Worm (Caenorhabditis elegans): ENCODE results near the gene ZC190.8.
A peak's percentile ranks its signal among the peaks of the same experiment; 100 is the strongest.

The ZC190.8 gene

DNA sequence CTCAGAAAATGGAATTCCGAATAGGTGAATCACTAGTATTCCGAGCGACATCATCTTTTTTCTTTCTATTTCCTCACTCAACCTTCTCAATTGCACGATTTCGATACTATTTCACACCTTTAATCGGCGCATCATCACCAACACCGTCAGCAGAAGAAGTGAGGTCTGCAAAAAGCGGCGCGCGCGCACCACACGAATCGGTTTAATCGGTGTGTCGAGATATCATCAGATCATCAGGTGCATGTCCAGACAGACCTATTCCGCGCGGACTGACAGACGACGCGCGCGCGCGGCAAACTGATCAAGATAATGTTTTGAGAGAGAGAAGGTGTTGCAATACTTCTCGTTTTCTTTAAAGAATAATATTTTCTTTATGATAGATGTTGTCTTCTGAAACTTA, 27.1 kb downstream of the ZC190.8 start:
- TF ChIP-seq rnt-1 (tag; optimal IDR thresholded peaks at IDR 0.05) (peak; percentile 20), Y22D7AL.16 (tag; optimal IDR thresholded peaks at IDR 0.05) (no peak), fax-1 (tag; optimal IDR thresholded peaks at IDR 0.05) (no peak)

DNA sequence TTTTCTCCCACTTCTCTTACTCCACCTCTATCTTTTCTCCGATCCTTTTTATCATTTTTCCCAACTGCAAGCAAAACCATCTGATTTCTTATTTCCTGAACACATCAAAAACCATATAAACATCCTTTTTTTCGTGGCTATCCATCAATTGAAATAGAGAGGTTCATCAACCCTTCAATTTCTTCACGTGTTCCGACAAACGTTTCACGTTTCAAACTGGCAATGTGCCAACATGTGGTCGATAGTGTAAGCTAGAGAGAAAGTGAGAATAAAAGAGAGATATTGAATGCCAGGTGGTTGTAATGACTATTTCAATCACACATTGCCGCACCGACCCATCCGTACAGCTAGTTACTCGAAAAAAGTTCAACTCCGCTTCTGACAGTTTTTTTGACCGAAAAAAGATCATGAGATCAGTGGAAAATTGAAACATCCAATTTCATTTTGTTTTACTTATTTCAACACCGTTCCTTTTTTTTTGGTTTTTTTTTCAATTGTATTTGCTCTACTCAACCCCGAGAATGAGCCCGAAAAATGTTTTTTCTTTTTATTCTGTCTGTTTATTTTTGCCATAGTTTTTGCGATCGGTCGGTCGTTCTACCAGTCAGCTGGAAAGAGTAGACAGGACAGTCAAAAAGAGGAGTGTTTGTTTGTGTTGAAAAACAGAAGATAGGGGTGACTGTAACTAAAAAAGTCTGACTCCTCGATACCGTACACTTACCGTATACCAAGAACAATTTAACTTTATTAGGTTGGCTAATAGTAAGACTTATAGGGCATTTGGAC, 28.8 kb downstream of the ZC190.8 start:
- TF ChIP-seq C38D4.7 (GFP tag; optimal IDR thresholded peaks at IDR 0.05), result no peak
- TF ChIP-seq rnt-1 (tag; optimal IDR thresholded peaks at IDR 0.05), result peak; percentile 56
- peak; percentile 49 for TF ChIP-seq ceh-18 (tag; optimal IDR thresholded peaks at IDR 0.05)
- TF ChIP-seq hlh-8 (tag; optimal IDR thresholded peaks at IDR 0.05), result peak; percentile 34
- no peak for TF ChIP-seq tbx-2 (tag; optimal IDR thresholded peaks at IDR 0.05)
- TF ChIP-seq unc-55 (GFP tag; optimal IDR thresholded peaks at IDR 0.05), result peak; percentile 37

DNA sequence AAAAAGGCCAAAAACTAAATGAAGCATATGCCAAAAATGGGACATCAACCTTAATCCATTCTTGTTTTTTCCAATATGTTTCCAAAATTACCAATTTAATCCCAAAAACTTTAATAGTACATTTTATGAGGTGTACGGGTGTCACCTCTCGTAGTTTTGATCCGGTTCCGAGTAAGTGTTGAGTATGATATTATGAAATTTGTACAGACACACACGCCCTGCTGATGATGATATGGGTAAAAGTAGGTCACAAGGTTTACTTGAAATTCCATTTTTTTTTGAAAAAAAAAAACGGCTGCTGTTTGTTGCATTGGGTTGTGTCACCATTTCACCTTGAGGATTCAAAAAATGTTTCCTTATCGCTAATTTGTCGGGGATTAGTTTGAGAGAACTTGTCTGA, 29.7 kb downstream of the ZC190.8 start:
- TF ChIP-seq unc-86 (tag; optimal IDR thresholded peaks at IDR 0.05) (no peak), nfya-1 (tag; optimal IDR thresholded peaks at IDR 0.05) (no peak), elt-4 (tag; optimal IDR thresholded peaks at IDR 0.05) (no peak)

DNA sequence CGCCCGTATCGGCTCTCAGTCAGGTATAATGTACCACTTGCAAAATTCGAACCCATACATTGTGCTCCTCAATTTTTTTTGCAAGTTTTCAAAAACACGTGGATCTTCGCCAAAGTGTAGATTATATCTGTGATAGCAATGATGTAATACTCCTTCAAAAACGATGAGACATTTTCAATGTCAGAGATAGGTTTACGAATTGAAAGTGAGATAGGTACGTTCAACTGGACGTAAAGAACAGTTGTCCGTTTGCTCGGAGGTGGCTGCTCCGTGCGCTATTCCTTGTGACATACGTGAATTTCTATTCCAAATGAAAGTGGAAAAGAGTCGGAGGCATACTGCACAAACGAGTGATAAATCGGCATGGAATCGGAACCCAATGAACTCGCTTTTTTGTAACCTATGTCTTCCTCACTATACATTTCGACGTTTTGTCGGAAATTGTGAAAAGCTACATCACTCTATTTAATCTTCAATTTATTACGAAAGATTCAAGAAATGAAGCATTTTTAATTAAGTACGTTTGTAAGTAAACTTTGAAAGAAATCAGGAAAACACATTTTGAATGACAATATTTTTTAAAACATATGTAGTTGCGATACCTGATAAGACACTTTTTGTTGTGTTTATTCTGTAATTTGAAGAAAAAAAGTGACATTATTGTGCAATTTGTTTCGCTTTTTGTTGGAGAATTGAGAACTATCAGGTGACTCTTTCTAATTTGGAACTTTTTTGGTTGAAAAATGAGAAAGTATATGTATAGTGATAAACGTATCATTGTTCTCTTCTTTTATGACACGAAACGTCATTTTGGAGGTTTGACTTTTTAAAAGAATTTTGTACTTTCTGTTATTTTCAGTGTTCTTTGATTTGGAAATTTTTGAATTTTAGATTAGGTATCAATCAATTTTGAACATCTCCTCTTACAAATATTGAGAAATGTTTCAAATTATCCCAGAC, 32.9 kb downstream of the ZC190.8 start:
- TF ChIP-seq dmd-4 (tag; optimal IDR thresholded peaks at IDR 0.05; ENCODE audit: borderline replicate concordance), result no peak
- TF ChIP-seq ceh-22 (tag; optimal IDR thresholded peaks at IDR 0.05), result no peak
- no peak for TF ChIP-seq sdc-2 (tag; optimal IDR thresholded peaks at IDR 0.05)
- peak; percentile 16 for TF ChIP-seq unc-55 (GFP tag; optimal IDR thresholded peaks at IDR 0.05)
- no peak for TF ChIP-seq K02D7.2 (tag; optimal IDR thresholded peaks at IDR 0.05)

DNA sequence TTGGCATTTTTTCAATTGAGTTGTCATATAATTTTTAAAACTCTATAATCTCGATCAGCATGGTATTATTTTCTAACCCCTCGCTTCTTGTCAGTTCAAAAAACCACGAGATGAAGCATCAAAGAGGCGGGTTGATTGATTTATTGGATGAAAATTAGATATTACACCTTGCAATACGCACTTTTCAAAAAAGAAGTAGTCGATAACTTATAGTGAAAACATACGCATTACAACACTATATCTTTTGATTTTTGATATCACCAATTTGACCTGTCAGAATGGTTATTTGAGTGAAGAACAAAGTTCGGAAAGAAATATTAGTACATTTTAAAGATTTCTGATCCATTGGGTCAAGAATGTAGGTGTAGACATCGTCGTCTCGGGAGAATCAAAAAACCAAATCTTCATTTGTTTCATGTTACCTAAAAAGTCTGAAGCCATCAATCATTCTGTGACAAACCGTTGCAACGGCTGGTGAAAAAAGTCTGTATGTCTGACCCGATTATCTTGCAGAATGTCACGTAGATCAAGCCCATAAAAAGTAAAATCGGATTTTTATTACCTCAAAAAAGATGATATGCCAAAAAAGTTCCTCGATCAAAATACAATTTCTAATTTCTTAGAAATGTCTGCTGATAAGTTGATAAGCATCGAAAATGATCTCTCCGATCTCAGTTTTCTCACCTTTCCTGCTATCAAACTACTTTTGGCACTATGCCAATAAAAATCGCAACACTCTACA, 34.4 kb downstream of the ZC190.8 start:
- no peak for TF ChIP-seq lin-11 (tag; optimal IDR thresholded peaks at IDR 0.05)
- TF ChIP-seq zip-5 (tag; optimal IDR thresholded peaks at IDR 0.05), result no peak
- no peak for TF ChIP-seq sox-4 (tag; optimal IDR thresholded peaks at IDR 0.05)
- peak; percentile 14 for TF ChIP-seq unc-55 (GFP tag; optimal IDR thresholded peaks at IDR 0.05)
- TF ChIP-seq ref-2 (tag; optimal IDR thresholded peaks at IDR 0.05), result no peak

DNA sequence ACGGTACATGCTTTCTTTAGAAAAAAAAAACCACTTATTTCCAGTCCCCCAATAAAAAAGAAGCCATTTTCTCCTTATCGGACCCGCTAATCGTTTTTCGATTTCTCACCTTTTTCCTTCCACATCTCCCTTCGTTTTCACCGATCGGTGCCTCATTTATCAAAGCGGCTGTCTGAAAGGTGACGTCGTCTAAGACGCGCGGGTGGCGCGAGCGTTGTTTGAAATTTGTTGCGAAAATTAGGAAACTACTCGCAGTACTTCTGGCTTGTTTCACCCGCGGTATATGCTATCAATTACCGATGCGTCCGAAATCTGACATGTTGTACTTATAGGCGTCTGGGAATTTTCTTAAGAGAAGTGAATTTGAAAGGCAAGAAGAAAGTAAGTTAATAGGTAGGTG, 35.4 kb downstream of the ZC190.8 start:
- TF ChIP-seq ceh-31 (tag; optimal IDR thresholded peaks at IDR 0.05) (no peak), nhr-232 (tag; optimal IDR thresholded peaks at IDR 0.05) (no peak), hlh-15 (tag; optimal IDR thresholded peaks at IDR 0.05) (no peak), syd-9 (tag; optimal IDR thresholded peaks at IDR 0.05) (no peak), ets-4 (tag; optimal IDR thresholded peaks at IDR 0.05) (no peak), eyg-1 (tag; optimal IDR thresholded peaks at IDR 0.05) (no peak), dve-1 (tag; optimal IDR thresholded peaks at IDR 0.05) (no peak), ceh-6 (GFP tag; optimal IDR thresholded peaks at IDR 0.05) (no peak), unc-42 (tag; optimal IDR thresholded peaks at IDR 0.05) (no peak), pha-2 (tag; optimal IDR thresholded peaks at IDR 0.05) (no peak), ceh-24 (tag; optimal IDR thresholded peaks at IDR 0.05) (no peak), rnt-1 (tag; optimal IDR thresholded peaks at IDR 0.05) (no peak), ceh-30 (tag; optimal IDR thresholded peaks at IDR 0.05) (no peak), tbx-2 (tag; optimal IDR thresholded peaks at IDR 0.05) (no peak), pag-3 (tag; optimal IDR thresholded peaks at IDR 0.05; ENCODE audit: borderline replicate concordance) (no peak)

Data from whole organism, late embryonic.